Fruit fly (Drosophila melanogaster) whole organism, embryonic: ENCODE measurements around the gene MFS18.
A peak's percentile ranks its signal among the peaks of the same experiment; 100 is the strongest.

ENCODE experiments used
- Atf-2 ChIP-seq: fragments of 200-800 bp; sonication (Bioruptor generic); optimal IDR thresholded peaks from 2 replicates; lab custom pipeline; 2016; ENCODE audit warnings: missing biosample characterization, missing genetic modification characterization
- Blimp-1 ChIP-seq: fragments of 200-800 bp; sonication (Bioruptor generic); optimal IDR thresholded peaks from 3 replicates; lab custom pipeline; 2018; ENCODE audit warnings: missing biosample characterization, missing genetic modification characterization, mild to moderate bottlenecking, moderate library complexity, missing genetic modification reagents
- CG10147 ChIP-seq: fragments of 200-800 bp; sonication (Bioruptor generic); optimal IDR thresholded peaks from 2 replicates; lab custom pipeline; 2019; ENCODE audit warnings: missing biosample characterization, mild to moderate bottlenecking, missing genetic modification characterization, moderate library complexity
- CG10267 ChIP-seq: fragments of 200-800 bp; sonication (Bioruptor generic); optimal IDR thresholded peaks from 2 replicates; lab custom pipeline; 2018; ENCODE audit warnings: missing biosample characterization, mild to moderate bottlenecking, missing genetic modification characterization, moderate library complexity
- CG10274 ChIP-seq: fragments of 200-800 bp; sonication (Bioruptor generic); optimal IDR thresholded peaks from 3 replicates; lab custom pipeline; 2017; ENCODE audit warnings: missing biosample characterization, mild to moderate bottlenecking, missing genetic modification characterization
- CG10654 ChIP-seq: fragments of 200-800 bp; sonication (Bioruptor generic); optimal IDR thresholded peaks from 2 replicates; lab custom pipeline; 2016; ENCODE audit warnings: missing biosample characterization, missing genetic modification characterization
- CG11247 ChIP-seq: fragments of 200-800 bp; sonication (Bioruptor generic); IDR thresholded peaks from 2 replicates; pipeline ENCODE4 v1.3.6; 2022; ENCODE audit warnings: missing biosample characterization, missing genetic modification characterization
- CG14965 ChIP-seq: fragments of 200-800 bp; sonication (Bioruptor generic); optimal IDR thresholded peaks from 2 replicates; lab custom pipeline; 2016; ENCODE audit warnings: missing biosample characterization, missing genetic modification characterization, borderline replicate concordance
- CG17361 ChIP-seq: fragments of 200-800 bp; sonication (Bioruptor generic); IDR thresholded peaks from 3 replicates; pipeline ENCODE4 v1.3.6; 2022; ENCODE audit warnings: missing biosample characterization, missing genetic modification characterization
- CG18619 ChIP-seq: fragments of 200-800 bp; sonication (Bioruptor generic); optimal IDR thresholded peaks from 3 replicates; lab custom pipeline; 2017; ENCODE audit warnings: missing biosample characterization, mild to moderate bottlenecking, missing genetic modification characterization
- CG2116 ChIP-seq: fragments of 200-800 bp; sonication (Bioruptor generic); optimal IDR thresholded peaks from 3 replicates; lab custom pipeline; 2018; ENCODE audit warnings: missing biosample characterization, mild to moderate bottlenecking, missing genetic modification characterization
- CG4282 ChIP-seq: fragments of 200-800 bp; sonication (Bioruptor generic); optimal IDR thresholded peaks from 2 replicates; lab custom pipeline; 2016; ENCODE audit warnings: missing biosample characterization, missing genetic modification characterization
- CG6765 ChIP-seq: fragments of 200-800 bp; sonication (Bioruptor generic); optimal IDR thresholded peaks from 3 replicates; lab custom pipeline; 2017; ENCODE audit warnings: missing biosample characterization, mild to moderate bottlenecking, missing genetic modification characterization
- CG7556 ChIP-seq: fragments of 200-800 bp; sonication (Bioruptor generic); optimal IDR thresholded peaks from 2 replicates; lab custom pipeline; 2017; ENCODE audit warnings: missing biosample characterization, mild to moderate bottlenecking, missing genetic modification characterization
- CG8944 ChIP-seq: fragments of 200-800 bp; sonication (Bioruptor generic); optimal IDR thresholded peaks from 3 replicates; lab custom pipeline; 2016; ENCODE audit warnings: missing biosample characterization, missing genetic modification characterization
- Dip3 ChIP-seq: fragments of 200-800 bp; sonication (Bioruptor generic); optimal IDR thresholded peaks from 3 replicates; lab custom pipeline; 2016; ENCODE audit warnings: missing biosample characterization, missing genetic modification characterization
- Dll ChIP-seq: fragments of 200-800 bp; sonication (Bioruptor generic); IDR thresholded peaks from 4 replicates; pipeline ENCODE4 v1.3.6; 2022; ENCODE audit warnings: missing biosample characterization, missing genetic modification characterization; ENCODE audit not compliant: partially characterized antibody
- Drgx ChIP-seq: fragments of 200-800 bp; sonication (Bioruptor generic); IDR thresholded peaks from 2 replicates; pipeline ENCODE4 v1.3.6; 2022; ENCODE audit warnings: missing biosample characterization, missing genetic modification characterization
- E2f2 ChIP-seq: fragments of 200-800 bp; sonication (Bioruptor generic); IDR thresholded peaks from 2 replicates; pipeline ENCODE4 v1.3.6; 2022; ENCODE audit warnings: missing biosample characterization, missing genetic modification characterization
- Gsc ChIP-seq: fragments of 200-800 bp; sonication (Bioruptor generic); IDR thresholded peaks from 2 replicates; pipeline ENCODE4 v1.3.6; 2022; ENCODE audit warnings: missing biosample characterization, missing genetic modification characterization
- HmgZ ChIP-seq: fragments of 200-800 bp; sonication (Bioruptor generic); optimal IDR thresholded peaks from 2 replicates; lab custom pipeline; 2018; ENCODE audit warnings: missing biosample characterization, mild to moderate bottlenecking, missing genetic modification characterization
- Lhr ChIP-seq: fragments of 200-800 bp; sonication (Bioruptor generic); optimal IDR thresholded peaks from 3 replicates; lab custom pipeline; 2017; ENCODE audit warnings: mild to moderate bottlenecking, missing biosample characterization, missing genetic modification reagents, missing genetic modification characterization
- Lpt ChIP-seq: fragments of >200 bp; optimal IDR thresholded peaks from 2 replicates; lab custom pipeline; 2018; ENCODE audit warnings: missing biosample characterization, missing genetic modification characterization
- NC2α ChIP-seq: fragments of 200-800 bp; sonication (Bioruptor generic); optimal IDR thresholded peaks from 2 replicates; lab custom pipeline; 2016; ENCODE audit warnings: missing biosample characterization, missing genetic modification characterization
- Nf-YA ChIP-seq: fragments of 200-800 bp; sonication (Bioruptor generic); IDR thresholded peaks from 2 replicates; pipeline ENCODE4 v1.3.6; 2022; ENCODE audit warnings: missing biosample characterization, missing genetic modification characterization
- Nf-YB ChIP-seq: fragments of 200-800 bp; sonication (Bioruptor generic); optimal IDR thresholded peaks from 3 replicates; lab custom pipeline; 2019; ENCODE audit warnings: missing biosample characterization, mild to moderate bottlenecking, missing genetic modification characterization, moderate library complexity
- Pdp1 ChIP-seq, 2 experiments: fragments of 200-800 bp; sonication (Bioruptor generic); optimal IDR thresholded peaks; 3 replicates each; lab custom pipeline; 2016; ENCODE audit warnings: missing biosample characterization in 2 of 2, missing genetic modification characterization in 2 of 2, mild to moderate bottlenecking in 1 of 2, moderate library complexity in 1 of 2
- Sox102F ChIP-seq: fragments of 200-800 bp; sonication (Bioruptor generic); optimal IDR thresholded peaks from 2 replicates; lab custom pipeline; 2018; ENCODE audit warnings: missing biosample characterization, mild to moderate bottlenecking, missing genetic modification characterization, moderate library complexity
- Usf ChIP-seq: fragments of 200-800 bp; sonication (Bioruptor generic); optimal IDR thresholded peaks from 2 replicates; lab custom pipeline; 2017; ENCODE audit warnings: missing genotype, missing biosample characterization, missing genetic modification characterization
- ara ChIP-seq: fragments of 200-800 bp; sonication (Bioruptor generic); IDR thresholded peaks from 2 replicates; pipeline ENCODE4 v1.3.6; 2022; ENCODE audit warnings: missing biosample characterization, missing genetic modification characterization
- br ChIP-seq: fragments of >200 bp; optimal IDR thresholded peaks from 2 replicates; lab custom pipeline; 2017
- chm ChIP-seq: fragments of 200-800 bp; sonication (Bioruptor generic); IDR thresholded peaks from 2 replicates; pipeline ENCODE4 v1.3.6; 2022; ENCODE audit warnings: missing biosample characterization, missing genetic modification characterization
- corto ChIP-seq: fragments of 200-800 bp; sonication (Bioruptor generic); optimal IDR thresholded peaks from 2 replicates; lab custom pipeline; 2016; ENCODE audit warnings: missing biosample characterization, mild to moderate bottlenecking, missing genetic modification characterization, moderate library complexity
- ftz-f1 ChIP-seq: fragments of 200-800 bp; sonication (Bioruptor generic); optimal IDR thresholded peaks from 2 replicates; lab custom pipeline; 2016; ENCODE audit warnings: missing biosample characterization, missing genetic modification characterization
- fu2 ChIP-seq: fragments of 200-800 bp; sonication (Bioruptor generic); optimal IDR thresholded peaks from 2 replicates; lab custom pipeline; 2016; ENCODE audit warnings: missing biosample characterization, missing genetic modification characterization
- gcm ChIP-seq: fragments of 200-800 bp; sonication (Bioruptor generic); optimal IDR thresholded peaks from 2 replicates; lab custom pipeline; 2019; ENCODE audit warnings: missing biosample characterization, mild to moderate bottlenecking, missing genetic modification characterization, moderate library complexity
- gcm2 ChIP-seq: fragments of 200-800 bp; sonication (Bioruptor generic); optimal IDR thresholded peaks from 2 replicates; lab custom pipeline; 2016; ENCODE audit warnings: missing biosample characterization, missing genetic modification characterization
- grau ChIP-seq: fragments of 200-800 bp; optimal IDR thresholded peaks from 3 replicates; lab custom pipeline; 2019; ENCODE audit warnings: missing biosample characterization, mild to moderate bottlenecking, missing genetic modification characterization, moderate library complexity
- gsb ChIP-seq: fragments of 200-800 bp; sonication (Bioruptor generic); IDR thresholded peaks from 2 replicates; pipeline ENCODE4 v1.3.6; 2022; ENCODE audit warnings: missing biosample characterization, missing genetic modification characterization
- hbn ChIP-seq: fragments of 200-800 bp; sonication (Bioruptor generic); IDR thresholded peaks from 2 replicates; pipeline ENCODE4 v1.3.6; 2022; ENCODE audit warnings: missing biosample characterization, missing genetic modification characterization; ENCODE audit not compliant: partially characterized antibody
- ind ChIP-seq: fragments of 200-800 bp; sonication (Bioruptor generic); optimal IDR thresholded peaks from 3 replicates; lab custom pipeline; 2016; ENCODE audit warnings: missing biosample characterization, missing genetic modification characterization
- inv ChIP-seq: fragments of 200-800 bp; sonication (Bioruptor generic); IDR thresholded peaks from 2 replicates; pipeline ENCODE4 v1.3.6; 2022; ENCODE audit warnings: missing biosample characterization, missing genetic modification characterization; ENCODE audit not compliant: partially characterized antibody
- kni ChIP-seq: fragments of 200-800 bp; sonication (Bioruptor generic); optimal IDR thresholded peaks from 3 replicates; lab custom pipeline; 2017; ENCODE audit warnings: mild to moderate bottlenecking, missing biosample characterization, missing genetic modification reagents, missing genetic modification characterization
- nerfin-1 ChIP-seq: fragments of 200-800 bp; sonication (Bioruptor generic); optimal IDR thresholded peaks from 3 replicates; lab custom pipeline; 2019; ENCODE audit warnings: missing biosample characterization, mild to moderate bottlenecking, missing genetic modification characterization, moderate library complexity
- pzg ChIP-seq: fragments of 200-800 bp; sonication (Bioruptor generic); optimal IDR thresholded peaks from 3 replicates; lab custom pipeline; 2018; ENCODE audit warnings: missing biosample characterization, mild to moderate bottlenecking, missing genetic modification characterization, moderate library complexity
- schlank ChIP-seq: fragments of 200-800 bp; sonication (Bioruptor generic); optimal IDR thresholded peaks from 2 replicates; lab custom pipeline; 2018; ENCODE audit warnings: missing biosample characterization, mild to moderate bottlenecking, missing genetic modification characterization
- sqz ChIP-seq: fragments of 200-800 bp; sonication (Bioruptor generic); optimal IDR thresholded peaks from 3 replicates; lab custom pipeline; 2018; ENCODE audit warnings: missing biosample characterization, mild to moderate bottlenecking, missing genetic modification characterization
- sr ChIP-seq: fragments of 200-800 bp; sonication (Bioruptor generic); IDR thresholded peaks from 3 replicates; pipeline ENCODE4 v1.3.6; 2022; ENCODE audit warnings: missing biosample characterization, missing genetic modification characterization
- toy ChIP-seq: fragments of 200-800 bp; sonication (Bioruptor generic); IDR thresholded peaks from 2 replicates; pipeline ENCODE4 v1.3.6; 2022; ENCODE audit warnings: missing biosample characterization, missing genetic modification characterization

The MFS18 gene

DNA sequence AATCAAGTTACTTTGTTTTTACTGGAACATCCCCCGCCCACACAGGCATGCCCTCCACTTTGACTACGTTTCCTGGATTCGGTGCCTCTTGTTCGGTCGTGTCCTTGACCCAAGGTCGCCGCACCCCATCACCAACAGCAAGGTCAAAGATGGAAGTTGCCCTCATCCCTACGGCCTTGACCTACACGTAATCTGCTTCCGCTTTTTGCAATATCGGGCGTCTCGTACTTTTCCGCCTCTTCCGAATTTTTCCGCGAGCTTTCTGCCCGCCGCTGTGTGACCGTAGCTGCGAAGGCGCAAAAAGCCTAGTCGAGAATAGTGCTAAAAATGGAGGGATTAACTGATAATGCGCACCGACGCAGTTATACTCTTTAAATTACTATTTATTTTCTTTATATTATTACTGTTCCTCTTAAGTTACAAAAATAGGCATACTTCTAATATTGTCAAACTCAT, 8.1 kb upstream of the MFS18 start, which contains the start of gene Gs1l (continued):
- TF ChIP-seq Atf-2 (GFP tag; lab: Kevin White, UChicago) (no peak), E2f2 (GFP tag; lab: Robert Waterston, UW) (peak; percentile 77), gsb (no peak), CG6765 (no peak), ara (GFP tag; lab: Robert Waterston, UW) (no peak), CG10267 (peak; percentile 9), fu2 (GFP tag; lab: Kevin White, UChicago) (no peak), Dip3 (GFP tag; lab: Kevin White, UChicago) (no peak), CG4282 (GFP tag; lab: Kevin White, UChicago) (no peak), schlank (tag; lab: Kevin White, UChicago) (no peak), CG11247 (GFP tag; lab: Robert Waterston, UW) (0 out of 2 replicates have a peak, but pooled peaks have one; percentile 22), CG10147 (GFP tag; lab: Kevin White, UChicago) (peak; percentile 24), pzg (peak; percentile 55), Blimp-1 (GFP tag; lab: Kevin White, UChicago) (peak; percentile 22)

dm6 chr2L:4454009-4454689, 5.7 kb upstream of the MFS18 start, which contains the start of the genes Secp43 and ND-B8:
TSS of gene Secp43 (minus strand) at chr2L:4454453.
TSS of gene ND-B8 (plus strand) at chr2L:4454626.
- TF ChIP-seq nerfin-1 (tag; lab: Kevin White, UChicago), result peak; percentile 5
- TF ChIP-seq CG7556, result no peak
- no peak for TF ChIP-seq sr (GFP tag; lab: Robert Waterston, UW)
- no peak for TF ChIP-seq Gsc
- TF ChIP-seq CG14965, result no peak
- TF ChIP-seq toy (GFP tag; lab: Robert Waterston, UW), result no peak
- TF ChIP-seq Lpt (GFP tag; lab: Kevin White, UChicago), result no peak
- TF ChIP-seq gcm2, result no peak
- no peak for TF ChIP-seq ind (GFP tag; lab: Kevin White, UChicago)
- no peak for TF ChIP-seq CG17361
- TF ChIP-seq Dll, result peak; percentile 77
- TF ChIP-seq Nf-YA (GFP tag; lab: Robert Waterston, UW), result no peak
- TF ChIP-seq NC2α (GFP tag; lab: Kevin White, UChicago), result no peak
- TF ChIP-seq kni (GFP tag; lab: Kevin White, UChicago), result no peak
- TF ChIP-seq br (lab: Kevin White, UChicago), result no peak
- peak; percentile 26 for TF ChIP-seq ftz-f1 (GFP tag; lab: Kevin White, UChicago)
- TF ChIP-seq sqz (GFP tag; lab: Kevin White, UChicago), result no peak
- peak; percentile 70 for TF ChIP-seq Lhr (GFP tag; lab: Kevin White, UChicago)
- TF ChIP-seq CG8944 (GFP tag; lab: Kevin White, UChicago), result no peak
- no peak for TF ChIP-seq CG4282 (GFP tag; lab: Kevin White, UChicago)
- TF ChIP-seq corto (GFP tag; lab: Kevin White, UChicago), result no peak
- peak; percentile 57 for TF ChIP-seq hbn (GFP tag; lab: Robert Waterston, UW)
- TF ChIP-seq Usf, result no peak
- no peak for TF ChIP-seq Drgx
- TF ChIP-seq inv (GFP tag; lab: Robert Waterston, UW), result peak; percentile 63; the same call in 1 of the 2 replicates
- no peak for TF ChIP-seq gcm
- no peak for TF ChIP-seq CG10654
- 0 out of 2 replicates have a peak, but pooled peaks have one; percentile 45 for TF ChIP-seq chm (GFP tag; lab: Robert Waterston, UW)
- peak; percentile 73 for TF ChIP-seq HmgZ (tag; lab: Kevin White, UChicago)
- TF ChIP-seq CG10274, result no peak
- peak; percentile 6 for TF ChIP-seq grau (tag; lab: Kevin White, UChicago)
- TF ChIP-seq CG18619, result no peak
- TF ChIP-seq Sox102F (GFP tag; lab: Kevin White, UChicago), result no peak
- peak; percentile 98 for TF ChIP-seq CG2116 (GFP tag; lab: Kevin White, UChicago)
- TF ChIP-seq Nf-YB (GFP tag; lab: Kevin White, UChicago), result no peak
- TF ChIP-seq Pdp1 (GFP tag; optimal IDR thresholded peaks at IDR 0.05; lab: Kevin White, UChicago), result peak in 1 of 2 experiments; percentile 44
